Fruit fly (Drosophila melanogaster): ENCODE data around the gene CG42564.
A peak's percentile ranks its signal among the peaks of the same experiment; 100 is the strongest.

CG42564 gene

dm6 chr3R:6388414-6388830 is 14.1 kb downstream of the CG42564 start (continued):
- TF ChIP-seq CG34224 (GFP tag; IDR thresholded peaks at IDR 0.05; ENCODE audit: partially characterized antibody) (peak; percentile 70), Myb (GFP tag; optimal IDR thresholded peaks at IDR 0.05) (no peak), CG15601 (tag; optimal IDR thresholded peaks at IDR 0.05) (peak; percentile 13), CG11696 (GFP tag; IDR thresholded peaks at IDR 0.05) (no peak), pros (GFP tag; optimal IDR thresholded peaks at IDR 0.05) (no peak), CG6813 (GFP tag; optimal IDR thresholded peaks at IDR 0.05) (no peak), D19B (GFP tag; optimal IDR thresholded peaks at IDR 0.05) (peak; percentile 44), CG12391 (tag; optimal IDR thresholded peaks at IDR 0.05) (no peak), trh (GFP tag; optimal IDR thresholded peaks at IDR 0.05) (no peak)

dm6 chr3R:6393515-6394246 is 19.4 kb downstream of the CG42564 start:
- peak; percentile 76 for TF ChIP-seq Ets65A (GFP tag)
- TF ChIP-seq CG12769 (tag; optimal IDR thresholded peaks at IDR 0.05): peak; percentile 44
- no peak for TF ChIP-seq eyg (GFP tag; optimal IDR thresholded peaks at IDR 0.05)
- no peak for TF ChIP-seq Hr51 (GFP tag; optimal IDR thresholded peaks at IDR 0.05)
- TF ChIP-seq zfh1 (GFP tag; IDR thresholded peaks at IDR 0.05): no peak
- peak; percentile 7 for TF ChIP-seq cg (GFP tag; optimal IDR thresholded peaks at IDR 0.05)
- TF ChIP-seq Med (GFP tag): peak; percentile 16
- peak; percentile 30 for TF ChIP-seq pros (GFP tag; optimal IDR thresholded peaks at IDR 0.05)
- 0 out of 2 replicates have a peak, but pooled peaks have one; percentile 6 for TF ChIP-seq crol (GFP tag; IDR thresholded peaks at IDR 0.05)
- peak; percentile 15 for TF ChIP-seq nom (GFP tag; optimal IDR thresholded peaks at IDR 0.05)
- peak; percentile 97 for TF ChIP-seq sd (tag; optimal IDR thresholded peaks at IDR 0.05)
- TF ChIP-seq CG34376 (GFP tag; optimal IDR thresholded peaks at IDR 0.05): peak; percentile 6
- TF ChIP-seq CG2199 (GFP tag; IDR thresholded peaks at IDR 0.05): no peak

- TF ChIP-seq CG10274 (GFP tag; optimal IDR thresholded peaks at IDR 0.05) (no peak), Pdp1 (GFP tag; optimal IDR thresholded peaks at IDR 0.05) (peak in 1 of 2 experiments; percentile 26), gcm2 (GFP tag; optimal IDR thresholded peaks at IDR 0.05) (no peak), CG10543 (GFP tag; optimal IDR thresholded peaks at IDR 0.05) (peak; percentile 1), TFAM (GFP tag; optimal IDR thresholded peaks at IDR 0.05) (no peak), sug (tag; optimal IDR thresholded peaks at IDR 0.05) (peak; percentile 49), Sry-β (GFP tag; optimal IDR thresholded peaks at IDR 0.05) (no peak), Nf-YB (GFP tag; optimal IDR thresholded peaks at IDR 0.05) (no peak), stwl (tag; optimal IDR thresholded peaks at IDR 0.05) (no peak), Abd-B (GFP tag; optimal IDR thresholded peaks at IDR 0.05) (no peak), D19A (tag; optimal IDR thresholded peaks at IDR 0.05) (peak; percentile 25), CG13296 (GFP tag; optimal IDR thresholded peaks at IDR 0.05) (no peak), crol (GFP tag; IDR thresholded peaks at IDR 0.05) (peak; percentile 25; the same call in 1 of the 2 replicates), shn (GFP tag; optimal IDR thresholded peaks at IDR 0.05) (no peak), sd (tag; optimal IDR thresholded peaks at IDR 0.05) (peak; percentile 79), eve (GFP tag; optimal IDR thresholded peaks at IDR 0.05) (peak in 1 of 2 experiments; percentile 48), Med (GFP tag) (peak; percentile 37), mirr (GFP tag; optimal IDR thresholded peaks at IDR 0.05) (peak; percentile 69), Hr78 (GFP tag; optimal IDR thresholded peaks at IDR 0.05) (peak in 1 of 2 experiments; percentile 71), CG10366 (GFP tag; IDR thresholded peaks at IDR 0.05) (no peak), CG18262 (tag; optimal IDR thresholded peaks at IDR 0.05) (no peak), exex (tag; optimal IDR thresholded peaks at IDR 0.05) (peak; percentile 62), chinmo (GFP tag; IDR thresholded peaks at IDR 0.05; ENCODE audit: partially characterized antibody) (0 out of 4 replicates have a peak, but pooled peaks have one; percentile 60), CG11696 (GFP tag; IDR thresholded peaks at IDR 0.05) (no peak), kah (GFP tag; optimal IDR thresholded peaks at IDR 0.05) (peak; percentile 6), gro (GFP tag; optimal IDR thresholded peaks at IDR 0.05) (peak; percentile 23), twi (tag; optimal IDR thresholded peaks at IDR 0.05) (peak; percentile 81)
Measured at dm6 chr3R:6394247-6394522, 19.9 kb downstream of the CG42564 start.

Data from whole organism, embryonic.